Worm (Caenorhabditis elegans): ENCODE data around the gene F19G12.8.

- TF ChIP-seq sox-4 (tag; optimal IDR thresholded peaks at IDR 0.05) (no peak), ceh-45 (GFP tag; IDR thresholded peaks at IDR 0.05) (no peak), dve-1 (tag; optimal IDR thresholded peaks at IDR 0.05) (no peak), tbx-2 (tag; optimal IDR thresholded peaks at IDR 0.05) (no peak), fax-1 (tag; optimal IDR thresholded peaks at IDR 0.05) (no peak), ceh-48 (tag; optimal IDR thresholded peaks at IDR 0.05) (no peak), C38D4.7 (GFP tag; optimal IDR thresholded peaks at IDR 0.05) (no peak), fkh-10 (GFP tag; optimal IDR thresholded peaks at IDR 0.05) (no peak), odd-2 (tag; optimal IDR thresholded peaks at IDR 0.05) (no peak), pqm-1 (tag; optimal IDR thresholded peaks at IDR 0.05) (no peak), hlh-30 (tag; optimal IDR thresholded peaks at IDR 0.05; ENCODE audit: insufficient read depth) (no peak)
Measured at ce11 chrX:1440161-1440560, 23.0 kb downstream of the F19G12.8 start, which contains the start of gene sedl-1.

Data from whole organism, late embryonic.